Worm (Caenorhabditis elegans) whole organism, L4 larva: ENCODE measurements around the gene fust-1.
A peak's percentile ranks its signal among the peaks of the same experiment; 100 is the strongest.

Experiments used
- F44E2.7 ChIP-seq: fragments of 200-800 bp; sonication (Bioruptor generic); IDR thresholded peaks from 2 replicates; pipeline ENCODE4 v2.1.2; 2022; ENCODE audit warnings: missing genetic modification characterization, missing compliant biosample characterization
- Y48G9A.11 ChIP-seq: fragments of 200-800 bp; sonication (Bioruptor generic); IDR thresholded peaks from 2 replicates; pipeline ENCODE4 v1.3.6; 2022; ENCODE audit warnings: missing genetic modification reagents, missing genetic modification characterization, missing compliant biosample characterization
- Y5F2A.4 ChIP-seq: fragments of 200-800 bp; sonication (Bioruptor generic); optimal IDR thresholded peaks from 2 replicates; lab custom pipeline; 2018; ENCODE audit warnings: mild to moderate bottlenecking, missing genetic modification characterization, missing compliant biosample characterization
- ZK337.2 ChIP-seq: fragments of 200-800 bp; sonication (Bioruptor generic); IDR thresholded peaks from 2 replicates; pipeline ENCODE4 v1.3.6; 2022; ENCODE audit warnings: missing genetic modification reagents, missing genetic modification characterization, missing compliant biosample characterization
- aha-1 ChIP-seq: fragments of 150-350 bp; peaks from one replicate; lab custom pipeline; 2014; ENCODE audit warnings: missing biosample characterization, missing genetic modification characterization
- arid-1 ChIP-seq: fragments of 200-800 bp; sonication (Bioruptor generic); conservative IDR thresholded peaks from 2 replicates; pipeline ENCODE4 v1.3.6; 2022; ENCODE audit warnings: missing genetic modification reagents, missing genetic modification characterization, missing compliant biosample characterization
- ceh-20 ChIP-seq: fragments of 200-800 bp; sonication (Bioruptor generic); IDR thresholded peaks from 2 replicates; pipeline ENCODE4 v1.3.6; 2022; ENCODE audit warnings: missing genetic modification reagents, missing genetic modification characterization, missing compliant biosample characterization
- ceh-82 ChIP-seq: sonication (generic microtip); optimal IDR thresholded peaks from 2 replicates; lab custom pipeline; 2017; ENCODE audit warnings: missing biosample characterization, missing genetic modification characterization
- ces-1 ChIP-seq: fragments of 150-350 bp; sonication (generic microtip); optimal IDR thresholded peaks from 4 replicates; lab custom pipeline; 2014; ENCODE audit warnings: missing biosample characterization, missing genetic modification reagents, missing genetic modification characterization
- ctbp-1 ChIP-seq: fragments of 200-800 bp; sonication (Bioruptor generic); IDR thresholded peaks from 2 replicates; pipeline ENCODE4 v1.3.6; 2022; ENCODE audit warnings: missing genetic modification reagents, missing genetic modification characterization, missing compliant biosample characterization
- daf-12 ChIP-seq: fragments of 150-350 bp; optimal IDR thresholded peaks from 2 replicates; lab custom pipeline; 2014; ENCODE audit warnings: missing biosample characterization, missing genetic modification reagents, missing genetic modification characterization
- daf-19 ChIP-seq: fragments of 200-800 bp; sonication (Bioruptor generic); conservative IDR thresholded peaks from 2 replicates; pipeline ENCODE4 v1.3.6; 2022; ENCODE audit warnings: missing genetic modification characterization, missing compliant biosample characterization
- dmd-6 ChIP-seq: fragments of 200-800 bp; sonication (Bioruptor generic); IDR thresholded peaks from 2 replicates; pipeline ENCODE4 v1.3.6; 2022; ENCODE audit warnings: missing genetic modification reagents, missing genetic modification characterization, missing compliant biosample characterization
- dmd-8 ChIP-seq: fragments of 200-800 bp; sonication (Bioruptor generic); IDR thresholded peaks from 2 replicates; pipeline ENCODE4 v1.3.6; 2022; ENCODE audit warnings: missing genetic modification characterization, missing compliant biosample characterization
- dmd-9 ChIP-seq: fragments of 200-800 bp; sonication (Bioruptor generic); IDR thresholded peaks from 2 replicates; pipeline ENCODE4 v1.3.6; 2022; ENCODE audit warnings: missing genetic modification reagents, missing genetic modification characterization, missing compliant biosample characterization
- egl-43 ChIP-seq: fragments of 200-800 bp; sonication (Bioruptor generic); IDR thresholded peaks from 2 replicates; pipeline ENCODE4 v1.3.6; 2022; ENCODE audit warnings: missing genetic modification reagents, missing genetic modification characterization, missing compliant biosample characterization
- gei-8 ChIP-seq: fragments of 200-800 bp; sonication (Bioruptor generic); optimal IDR thresholded peaks from 2 replicates; lab custom pipeline; 2018; ENCODE audit warnings: mild to moderate bottlenecking, missing genetic modification characterization, missing compliant biosample characterization
- jun-1 ChIP-seq: fragments of 150-350 bp; optimal IDR thresholded peaks from 2 replicates; lab custom pipeline; 2014; ENCODE audit warnings: missing biosample characterization, missing genetic modification reagents, missing genetic modification characterization
- lim-7 ChIP-seq: fragments of 200-800 bp; sonication (Bioruptor generic); IDR thresholded peaks from 2 replicates; pipeline ENCODE4 v1.3.6; 2022; ENCODE audit warnings: missing genetic modification characterization, missing compliant biosample characterization
- lin-13 ChIP-seq: fragments of 150-350 bp; optimal IDR thresholded peaks from 2 replicates; lab custom pipeline; 2014; ENCODE audit warnings: missing biosample characterization, missing genetic modification reagents, missing genetic modification characterization
- lin-38 ChIP-seq: fragments of 200-800 bp; sonication (Bioruptor generic); IDR thresholded peaks from 2 replicates; pipeline ENCODE4 v1.3.6; 2022; ENCODE audit warnings: missing genetic modification reagents, missing genetic modification characterization, missing compliant biosample characterization
- madf-5 ChIP-seq, 2 experiments: fragments of 200-800 bp; sonication (Bioruptor generic); IDR thresholded peaks; 2 replicates each; pipeline ENCODE4 v1.3.6; 2022; ENCODE audit warnings: missing compliant biosample characterization in 2 of 2, missing genetic modification characterization in 2 of 2
- madf-9 ChIP-seq: fragments of 200-800 bp; sonication (Bioruptor generic); conservative IDR thresholded peaks from 2 replicates; pipeline ENCODE4 v1.3.6; 2022; ENCODE audit warnings: missing genetic modification reagents, missing genetic modification characterization, missing compliant biosample characterization
- mdt-29 ChIP-seq: fragments of 200-800 bp; sonication (Bioruptor generic); IDR thresholded peaks from 2 replicates; pipeline ENCODE4 v1.3.6; 2022; ENCODE audit warnings: missing genetic modification reagents, missing genetic modification characterization, missing compliant biosample characterization
- mep-1 ChIP-seq: fragments of 150-350 bp; sonication (generic microtip); optimal IDR thresholded peaks from 3 replicates; lab custom pipeline; 2014; ENCODE audit warnings: missing biosample characterization, missing genetic modification characterization
- mxl-2 ChIP-seq: fragments of 200-800 bp; sonication (Bioruptor generic); conservative IDR thresholded peaks from 2 replicates; pipeline ENCODE4 v1.3.6; 2022; ENCODE audit warnings: missing genetic modification reagents, missing genetic modification characterization, missing compliant biosample characterization
- nhr-11 ChIP-seq: fragments of 150-350 bp; optimal IDR thresholded peaks from 2 replicates; lab custom pipeline; 2014; ENCODE audit warnings: missing biosample characterization, missing genetic modification characterization
- nhr-237 ChIP-seq: sonication (generic microtip); optimal IDR thresholded peaks from 2 replicates; lab custom pipeline; 2017; ENCODE audit warnings: missing biosample characterization, missing genetic modification characterization
- nhr-25 ChIP-seq: sonication (generic microtip); optimal IDR thresholded peaks from 2 replicates; lab custom pipeline; 2017; ENCODE audit warnings: missing genetic modification characterization, mild to moderate bottlenecking, missing compliant biosample characterization, antibody characterized with exemption, moderate library complexity, borderline replicate concordance; ENCODE audit not compliant: insufficient read depth
- nhr-28 ChIP-seq: fragments of 150-350 bp; optimal IDR thresholded peaks from 2 replicates; lab custom pipeline; 2014; ENCODE audit warnings: missing biosample characterization, missing genetic modification characterization
- nhr-77 ChIP-seq: fragments of 150-350 bp; optimal IDR thresholded peaks from 2 replicates; lab custom pipeline; 2014; ENCODE audit warnings: missing biosample characterization, missing genetic modification characterization
- pha-4 ChIP-seq, 2 experiments: fragments of 150-350 bp in 1 of 2; fragments of 200-800 bp in 1 of 2; sonication (Bioruptor generic) in 1 of 2; IDR thresholded peaks in 1 of 2; optimal IDR thresholded peaks in 1 of 2; 2 replicates each; pipeline versions ENCODE4 v1.3.6 to Lab custom; 2014 to 2022; ENCODE audit warnings: missing genetic modification characterization in 2 of 2, missing genetic modification reagents in 2 of 2, missing biosample characterization in 1 of 2, missing compliant biosample characterization in 1 of 2
- saeg-2 ChIP-seq: fragments of 200-800 bp; sonication (Bioruptor generic); IDR thresholded peaks from 2 replicates; pipeline ENCODE4 v1.3.6; 2022; ENCODE audit warnings: missing genetic modification reagents, missing genetic modification characterization, missing compliant biosample characterization
- set-16 ChIP-seq: fragments of 200-800 bp; sonication (Bioruptor generic); IDR thresholded peaks from 2 replicates; pipeline ENCODE4 v1.3.6; 2022; ENCODE audit warnings: missing genetic modification reagents, missing genetic modification characterization, missing compliant biosample characterization
- skn-1 ChIP-seq: fragments of 150-350 bp; optimal IDR thresholded peaks from 2 replicates; lab custom pipeline; 2014; ENCODE audit warnings: missing biosample characterization, missing genetic modification characterization
- spr-1 ChIP-seq: sonication (generic microtip); optimal IDR thresholded peaks from 2 replicates; lab custom pipeline; 2016; ENCODE audit warnings: mild to moderate bottlenecking, missing genetic modification characterization, missing compliant biosample characterization
- spr-3 ChIP-seq: fragments of 200-800 bp; sonication (Bioruptor generic); optimal IDR thresholded peaks from 2 replicates; lab custom pipeline; 2018; ENCODE audit warnings: mild to moderate bottlenecking, missing genetic modification characterization, missing compliant biosample characterization
- tra-1 ChIP-seq: fragments of 200-800 bp; sonication (Bioruptor generic); IDR thresholded peaks from 2 replicates; pipeline ENCODE4 v1.3.6; 2022; ENCODE audit warnings: missing genetic modification reagents, missing genetic modification characterization, missing compliant biosample characterization
- unc-130 ChIP-seq: sonication (generic microtip); optimal IDR thresholded peaks from 2 replicates; lab custom pipeline; 2016; ENCODE audit warnings: missing genetic modification reagents, missing genetic modification characterization, missing compliant biosample characterization
- unc-39 ChIP-seq: sonication (generic microtip); optimal IDR thresholded peaks from 2 replicates; lab custom pipeline; 2017; ENCODE audit warnings: missing biosample characterization, missing genetic modification characterization
- vab-7 ChIP-seq: fragments of 200-800 bp; sonication (Bioruptor generic); IDR thresholded peaks from 2 replicates; pipeline ENCODE4 v1.3.6; 2022; ENCODE audit warnings: missing genetic modification reagents, missing genetic modification characterization, missing compliant biosample characterization
- zfp-3 ChIP-seq: fragments of 200-800 bp; sonication (Bioruptor generic); conservative IDR thresholded peaks from 2 replicates; pipeline ENCODE4 v1.3.6; 2022; ENCODE audit warnings: missing genetic modification reagents, missing genetic modification characterization, missing compliant biosample characterization

The fust-1 gene

DNA sequence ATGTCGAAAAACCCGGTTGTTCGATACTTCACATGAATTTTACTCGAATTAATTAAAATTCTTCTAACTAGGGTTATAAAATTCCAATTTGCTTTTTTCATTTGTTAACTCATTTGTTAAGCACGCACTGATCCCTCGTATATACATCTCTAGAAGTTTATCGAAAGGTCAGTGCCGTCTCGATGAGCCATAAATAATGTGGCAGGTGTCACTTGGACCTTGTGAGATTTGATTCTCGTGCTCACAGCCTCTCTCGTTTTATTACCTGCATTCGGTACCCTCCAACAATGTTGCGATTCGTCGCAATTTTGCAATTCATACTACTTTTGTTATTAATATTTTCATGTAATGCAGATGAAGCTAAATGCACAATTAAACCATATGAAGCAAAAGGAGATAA, 36.0 kb upstream of the fust-1 start, which contains the start of gene spon-1 (continued):
- TF ChIP-seq zfp-3 (GFP tag; lab: Robert Waterston, UW) (no peak), spr-3 (GFP tag; lab: Kevin White, UChicago) (no peak), nhr-237 (tag; lab: Kevin White, UChicago) (no peak)

DNA sequence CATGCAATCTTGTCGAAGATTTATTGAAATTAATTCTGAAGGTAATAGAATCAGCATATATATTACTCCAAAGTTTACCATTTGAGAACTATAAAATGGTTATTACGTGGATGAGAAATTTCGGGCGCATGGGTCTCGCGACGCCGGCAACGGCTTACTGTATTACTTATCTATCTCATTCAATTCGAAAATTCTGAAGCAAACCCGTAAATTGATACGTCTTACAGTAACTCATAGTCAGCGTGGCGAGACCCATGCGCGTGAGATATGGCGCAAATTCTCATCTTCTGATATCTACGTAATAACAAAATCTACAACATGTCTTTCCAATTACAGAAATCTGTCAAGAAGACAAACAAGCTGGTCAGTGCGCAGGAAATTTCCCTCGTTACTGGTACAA, 32.9 kb upstream of the fust-1 start:
- TF ChIP-seq aha-1 (tag; lab: Kevin White, UChicago), result peak; percentile 93
- no peak for TF ChIP-seq dmd-6 (GFP tag; lab: Robert Waterston, UW)
- no peak for TF ChIP-seq arid-1 (GFP tag; lab: Robert Waterston, UW)
- TF ChIP-seq, all 104 proteins: peak for 1

DNA sequence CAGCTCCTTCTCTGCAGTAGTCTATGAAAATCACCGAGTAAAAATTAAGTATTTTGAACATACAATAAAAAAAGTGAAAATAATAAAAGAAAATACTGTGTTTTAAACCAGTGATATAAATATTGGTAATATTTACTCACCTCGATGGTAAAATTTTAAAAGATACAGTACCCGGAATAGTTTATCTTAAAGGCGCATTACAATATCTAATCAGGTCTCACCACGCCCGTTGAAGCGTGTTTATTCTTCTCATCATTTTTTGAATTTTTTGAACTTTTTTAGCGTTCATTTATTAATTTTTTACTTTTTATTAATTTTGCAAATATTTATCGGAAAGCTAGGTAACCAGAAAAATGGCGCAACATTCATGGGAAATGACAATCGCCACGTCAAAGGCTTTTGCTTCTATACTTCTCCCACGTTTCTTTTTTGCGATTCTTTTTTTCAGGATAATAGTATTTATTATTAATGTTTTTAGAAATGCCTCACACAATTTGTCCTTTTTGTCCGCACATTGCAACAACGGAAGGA, 30.6 kb upstream of the fust-1 start, which contains the start of gene F10E7.2:
TSS of gene F10E7.2 (plus strand) at position 481 of the 531 bp plus-strand sequence.
- TF ChIP-seq unc-130 (GFP tag; lab: Kevin White, UChicago) (peak; percentile 32), skn-1 (no peak)
- TF ChIP-seq, all 104 proteins: peak for 1

- TF ChIP-seq daf-19 (GFP tag; lab: Robert Waterston, UW) (no peak), spr-1 (tag; lab: Kevin White, UChicago) (no peak), unc-39 (tag; lab: Kevin White, UChicago) (no peak), ZK337.2 (GFP tag; lab: Robert Waterston, UW) (no peak), mdt-29 (0 out of 2 replicates have a peak, but pooled peaks have one; percentile 14), nhr-28 (no peak), ceh-20 (no peak), tra-1 (GFP tag; lab: Robert Waterston, UW) (no peak), lin-13 (GFP tag; lab: Kevin White, UChicago) (no peak), gei-8 (GFP tag; lab: Kevin White, UChicago) (no peak), set-16 (peak; percentile 71), mep-1 (tag; lab: Kevin White, UChicago) (no peak), dmd-9 (GFP tag; lab: Robert Waterston, UW) (no peak), ces-1 (no peak), madf-5 (GFP tag; IDR thresholded peaks at IDR 0.05; lab: Robert Waterston, UW) (no peak), F44E2.7 (no peak), daf-12 (tag; lab: Kevin White, UChicago) (no peak), mxl-2 (GFP tag; lab: Robert Waterston, UW) (no peak), arid-1 (GFP tag; lab: Robert Waterston, UW) (peak; percentile 74; the same call in 1 of the 2 replicates), ceh-82 (tag; lab: Kevin White, UChicago) (no peak), saeg-2 (GFP tag; lab: Robert Waterston, UW) (no peak), Y48G9A.11 (GFP tag; lab: Robert Waterston, UW) (0 out of 2 replicates have a peak, but pooled peaks have one; percentile 26), Y5F2A.4 (no peak), lim-7 (GFP tag; lab: Robert Waterston, UW) (no peak), madf-9 (GFP tag; lab: Robert Waterston, UW) (no peak), nhr-77 (no peak), skn-1 (no peak), nhr-25 (tag; lab: Kevin White, UChicago) (no peak), egl-43 (0 out of 2 replicates have a peak, but pooled peaks have one; percentile 8), vab-7 (peak; percentile 56; the same call in 1 of the 2 replicates), jun-1 (no peak), pha-4 (GFP tag; IDR thresholded peaks at IDR 0.05; lab: Robert Waterston, UW) (peak; percentile 40; the same call in 1 of the 2 replicates), pha-4 (tag; optimal IDR thresholded peaks at IDR 0.05; lab: Kevin White, UChicago) (no peak), aha-1 (tag; lab: Kevin White, UChicago) (peak; percentile 5), lin-38 (peak; percentile 75), ctbp-1 (GFP tag; lab: Robert Waterston, UW) (peak; percentile 48; the same call in 1 of the 2 replicates), dmd-8 (0 out of 2 replicates have a peak, but pooled peaks have one; percentile 23), nhr-11 (tag; lab: Kevin White, UChicago) (no peak)
These were observed 29.5 kb upstream of the fust-1 start, which contains the start of gene F10E7.11 for ce11 chrII:7122661-7123418. Gene F10E7.11, minus strand, starts transcription at chrII:7122892.
